Fruit fly (Drosophila melanogaster): ENCODE data around the gene Blos4.

Gene Blos4

DNA sequence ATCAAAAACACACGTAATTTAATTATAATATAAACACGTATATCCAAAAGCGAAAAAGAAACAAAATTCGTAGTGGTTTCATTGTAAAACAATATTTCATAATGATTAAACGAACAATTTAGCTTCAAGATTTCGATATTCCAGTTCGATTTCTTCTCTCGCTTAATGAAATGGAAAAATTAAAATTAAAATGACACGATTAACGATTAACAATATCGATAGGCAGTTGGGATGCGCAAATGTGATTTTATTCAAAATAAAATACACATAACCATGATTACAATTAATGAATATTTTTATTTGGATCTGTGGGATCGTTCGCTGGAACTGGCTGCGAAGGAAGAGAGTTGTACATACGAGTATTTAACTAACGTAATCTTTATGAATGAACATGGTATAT is 2.8 kb upstream of the Blos4 start:
- no peak for TF ChIP-seq Eip93F (GFP tag; optimal IDR thresholded peaks at IDR 0.05)
- no peak for TF ChIP-seq CG15336 (GFP tag; IDR thresholded peaks at IDR 0.05)
- TF ChIP-seq net (GFP tag; optimal IDR thresholded peaks at IDR 0.05), result no peak
- TF ChIP-seq Gug (GFP tag; IDR thresholded peaks at IDR 0.05), result no peak
- TF ChIP-seq CG34406 (GFP tag; optimal IDR thresholded peaks at IDR 0.05), result no peak
- TF ChIP-seq acj6 (GFP tag; optimal IDR thresholded peaks at IDR 0.05), result no peak
- no peak for TF ChIP-seq cyc (GFP tag; optimal IDR thresholded peaks at IDR 0.05)
- TF ChIP-seq svp (GFP tag), result no peak
- TF ChIP-seq fd59A (GFP tag; optimal IDR thresholded peaks at IDR 0.05), result no peak
- TF ChIP-seq CG11294 (GFP tag; IDR thresholded peaks at IDR 0.05), result no peak
- no peak for TF ChIP-seq fd85E (GFP tag; optimal IDR thresholded peaks at IDR 0.05)
- no peak for TF ChIP-seq dsx (GFP tag; optimal IDR thresholded peaks at IDR 0.05; ENCODE audit: poor library complexity, severe bottlenecking)
- no peak for TF ChIP-seq salr (GFP tag; optimal IDR thresholded peaks at IDR 0.05)
- TF ChIP-seq CG7368 (GFP tag; optimal IDR thresholded peaks at IDR 0.05), result no peak
- no peak for TF ChIP-seq Blimp-1 (GFP tag; optimal IDR thresholded peaks at IDR 0.05)

DNA sequence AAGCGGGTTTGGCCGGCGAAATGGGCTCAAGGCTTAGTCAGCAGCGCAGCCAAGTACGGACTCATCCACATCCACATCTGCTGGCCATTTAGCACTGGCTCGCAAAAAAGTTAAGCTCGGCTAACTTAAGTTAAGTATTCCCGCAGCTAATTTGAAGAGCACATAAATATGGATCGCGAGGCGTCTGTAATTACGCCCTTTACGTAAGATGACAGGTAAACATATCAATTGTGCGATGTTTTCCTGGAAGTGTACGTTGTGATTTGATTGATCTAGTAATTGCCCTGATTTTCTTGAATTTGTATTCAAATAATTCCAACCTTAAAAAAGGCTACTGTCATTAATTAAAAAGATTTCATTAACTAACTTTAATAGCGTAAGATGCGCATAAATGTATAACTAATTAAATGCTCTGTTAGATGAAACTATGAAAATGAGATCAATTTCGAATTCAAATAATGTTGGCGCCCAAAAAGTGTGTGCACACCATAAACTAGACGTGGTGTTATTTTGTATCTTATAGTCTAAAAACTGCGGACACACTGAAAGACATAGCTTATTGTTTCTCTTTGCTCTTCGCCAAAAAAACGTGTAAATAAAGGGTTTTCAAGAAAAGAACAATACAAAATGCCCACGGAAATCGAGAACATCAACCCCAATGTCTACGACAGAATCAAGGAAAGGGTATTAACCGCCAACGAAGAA is 3.6 kb downstream of the Blos4 start, which contains the start of the genes CG6409 and galla-2:
TSS of gene CG6409 (minus strand) at position 51 of the 705 bp plus-strand sequence.
TSS of gene galla-2 (plus strand) at position 555 of the 705 bp plus-strand sequence.
- TF ChIP-seq Ets21C (GFP tag; optimal IDR thresholded peaks at IDR 0.05) (no peak), fkh (GFP tag; optimal IDR thresholded peaks at IDR 0.05) (peak; percentile 65)

DNA sequence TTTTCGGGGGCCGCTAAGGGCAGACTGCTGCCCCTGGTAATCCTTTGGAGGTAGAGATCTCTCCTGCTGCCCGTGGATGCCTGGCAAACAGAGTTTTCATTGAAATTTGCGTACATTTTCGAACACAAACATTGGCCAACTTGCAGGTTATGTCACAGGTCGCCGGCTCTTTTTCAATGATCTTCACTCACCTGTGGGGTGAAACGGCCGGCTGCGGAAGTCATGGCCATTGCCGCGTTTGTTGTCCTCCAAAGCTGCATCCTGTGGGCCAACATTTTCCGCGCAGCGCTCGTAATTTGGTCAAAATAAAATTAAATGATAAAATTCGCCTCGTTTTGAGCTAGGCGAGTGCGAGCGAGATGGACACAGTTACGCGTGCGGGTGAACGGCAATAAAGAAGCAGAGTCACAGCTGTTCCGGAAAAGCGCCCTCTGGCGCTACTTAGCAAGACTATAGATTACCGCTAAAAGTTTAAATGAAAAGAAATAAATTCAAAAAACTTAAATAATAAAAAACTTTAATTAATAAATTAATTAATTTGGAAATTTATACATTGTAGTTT is 6.9 kb downstream of the Blos4 start:
- TF ChIP-seq CG4318 (GFP tag; optimal IDR thresholded peaks at IDR 0.05) (no peak), CG8632 (GFP tag; optimal IDR thresholded peaks at IDR 0.05) (no peak), Blimp-1 (GFP tag; optimal IDR thresholded peaks at IDR 0.05) (no peak), Hr38 (GFP tag; optimal IDR thresholded peaks at IDR 0.05) (no peak), fd59A (GFP tag; optimal IDR thresholded peaks at IDR 0.05) (no peak), eg (GFP tag; IDR thresholded peaks at IDR 0.05) (no peak), Smox (GFP tag; optimal IDR thresholded peaks at IDR 0.05) (no peak), CG34406 (GFP tag; optimal IDR thresholded peaks at IDR 0.05) (no peak), dsx (GFP tag; optimal IDR thresholded peaks at IDR 0.05; ENCODE audit: poor library complexity, severe bottlenecking) (no peak)

DNA sequence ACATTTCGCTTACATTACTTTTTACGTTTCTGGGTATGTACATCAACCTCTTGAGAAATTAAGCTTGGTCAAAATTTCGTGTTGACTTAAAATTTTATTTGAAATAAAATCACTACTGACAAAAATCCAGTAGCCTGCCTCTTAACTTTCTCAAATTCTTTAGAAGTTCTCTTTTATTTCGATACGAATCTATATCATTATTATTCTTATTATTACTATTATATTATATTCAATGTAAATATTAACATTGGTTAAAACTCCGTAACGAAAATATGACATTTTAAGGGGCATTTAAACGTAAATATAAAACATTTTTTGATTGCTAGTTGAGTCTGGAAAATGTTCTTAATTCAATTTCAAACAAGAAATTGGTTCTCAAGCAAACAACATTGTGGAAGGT is 7.5 kb downstream of the Blos4 start, which contains the start of gene OXA1L:
TSS of gene OXA1L (minus strand) at position 101 of the 400 bp plus-strand sequence.
- TF ChIP-seq Eip78C (GFP tag) (no peak), net (GFP tag; optimal IDR thresholded peaks at IDR 0.05) (no peak), ss (GFP tag; optimal IDR thresholded peaks at IDR 0.05) (no peak), CG6808 (GFP tag; optimal IDR thresholded peaks at IDR 0.05) (no peak), Ets21C (GFP tag; optimal IDR thresholded peaks at IDR 0.05) (no peak), esn (GFP tag; optimal IDR thresholded peaks at IDR 0.05) (no peak), acj6 (GFP tag; optimal IDR thresholded peaks at IDR 0.05) (no peak), cyc (GFP tag; optimal IDR thresholded peaks at IDR 0.05) (no peak), Ets96B (tag; optimal IDR thresholded peaks at IDR 0.05) (no peak), dsx (GFP tag; optimal IDR thresholded peaks at IDR 0.05; ENCODE audit: poor library complexity, severe bottlenecking) (no peak), fd85E (GFP tag; optimal IDR thresholded peaks at IDR 0.05) (no peak)

DNA sequence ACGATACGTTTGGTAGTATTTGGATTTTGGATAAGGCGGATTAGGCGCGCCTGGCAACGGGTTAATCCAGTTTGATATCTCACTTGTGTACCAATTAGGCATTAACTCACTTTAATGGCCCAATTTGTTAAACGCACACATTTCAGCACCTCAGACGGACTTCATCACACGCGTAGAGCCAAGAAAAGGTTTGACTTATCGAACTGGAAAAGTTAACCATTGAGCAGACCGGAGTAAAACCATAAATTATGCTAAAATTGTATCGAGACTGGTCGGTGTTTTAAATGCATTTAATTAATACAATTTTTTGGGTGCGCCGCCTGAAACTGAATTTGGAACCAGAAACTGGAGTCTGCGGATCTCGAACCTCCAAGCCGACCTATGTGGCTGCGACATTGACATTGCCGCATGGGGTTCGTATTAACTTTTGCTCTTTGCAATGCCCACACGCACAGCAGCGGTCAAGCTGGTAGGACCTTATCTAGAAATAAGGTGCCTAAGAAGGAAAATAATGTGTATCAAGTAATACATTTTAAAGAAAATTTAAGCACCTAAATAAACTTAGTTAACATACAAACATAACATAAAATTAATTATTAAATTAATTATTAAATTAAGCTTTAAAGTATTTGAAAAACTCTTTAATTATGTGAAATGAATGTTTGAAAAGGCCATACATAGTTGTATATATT is 10.3 kb downstream of the Blos4 start:
- TF ChIP-seq achi (GFP tag; optimal IDR thresholded peaks at IDR 0.05), result no peak
- TF ChIP-seq CG6276 (GFP tag; optimal IDR thresholded peaks at IDR 0.05), result no peak
- no peak for TF ChIP-seq topi (GFP tag; optimal IDR thresholded peaks at IDR 0.05)
- no peak for TF ChIP-seq dac (GFP tag; optimal IDR thresholded peaks at IDR 0.05)
- no peak for TF ChIP-seq ss (GFP tag; optimal IDR thresholded peaks at IDR 0.05)
- TF ChIP-seq CG16779 (tag; optimal IDR thresholded peaks at IDR 0.05), result no peak
- no peak for TF ChIP-seq Eip78C (GFP tag)
- TF ChIP-seq CG15336 (GFP tag; IDR thresholded peaks at IDR 0.05), result no peak
- TF ChIP-seq CG6854 (GFP tag; optimal IDR thresholded peaks at IDR 0.05), result no peak
- no peak for TF ChIP-seq CG6808 (GFP tag; optimal IDR thresholded peaks at IDR 0.05)
- TF ChIP-seq eg (GFP tag; IDR thresholded peaks at IDR 0.05), result no peak
- TF ChIP-seq Sox15 (GFP tag; optimal IDR thresholded peaks at IDR 0.05), result no peak
- TF ChIP-seq Hr39 (GFP tag; optimal IDR thresholded peaks at IDR 0.05), result no peak
- TF ChIP-seq fkh (GFP tag; optimal IDR thresholded peaks at IDR 0.05), result no peak
